Fruit fly (Drosophila melanogaster) whole organism, embryonic: ENCODE measurements around the gene Calr.
A peak's percentile ranks its signal among the peaks of the same experiment; 100 is the strongest.

Experiments used
- CG10543 ChIP-seq: fragments of 200-800 bp; sonication (Bioruptor generic); optimal IDR thresholded peaks from 3 replicates; lab custom pipeline; 2017; ENCODE audit warnings: missing biosample characterization, mild to moderate bottlenecking, missing genetic modification characterization, moderate library complexity
- CG10979 ChIP-seq: fragments of 200-800 bp; sonication (Bioruptor generic); optimal IDR thresholded peaks from 2 replicates; lab custom pipeline; 2018; ENCODE audit warnings: missing biosample characterization, mild to moderate bottlenecking, missing genetic modification characterization, moderate library complexity
- CG11504 ChIP-seq: fragments of 200-800 bp; sonication (Bioruptor generic); optimal IDR thresholded peaks from 3 replicates; lab custom pipeline; 2019; ENCODE audit warnings: missing biosample characterization, mild to moderate bottlenecking, missing genetic modification characterization, moderate library complexity
- CG12236 ChIP-seq: fragments of 200-800 bp; sonication (Bioruptor generic); optimal IDR thresholded peaks from 2 replicates; lab custom pipeline; 2016; ENCODE audit warnings: missing biosample characterization, missing genetic modification characterization
- CG12769 ChIP-seq: fragments of 200-800 bp; sonication (Bioruptor generic); optimal IDR thresholded peaks from 2 replicates; lab custom pipeline; 2019; ENCODE audit warnings: missing biosample characterization, mild to moderate bottlenecking, missing genetic modification characterization, moderate library complexity
- CG14441 ChIP-seq: fragments of 200-800 bp; sonication (Bioruptor generic); IDR thresholded peaks from 2 replicates; pipeline ENCODE4 v1.3.6; 2022; ENCODE audit warnings: missing biosample characterization, missing genetic modification characterization
- CG14860 ChIP-seq: fragments of 200-800 bp; sonication (Bioruptor generic); IDR thresholded peaks from 3 replicates; pipeline ENCODE4 v1.3.6; 2022; ENCODE audit warnings: missing biosample characterization, missing genetic modification characterization; ENCODE audit not compliant: partially characterized antibody
- CG17912 ChIP-seq: fragments of 200-800 bp; sonication (Bioruptor generic); optimal IDR thresholded peaks from 2 replicates; lab custom pipeline; 2018; ENCODE audit warnings: missing biosample characterization, mild to moderate bottlenecking, missing genetic modification characterization
- CG2129 ChIP-seq: fragments of 200-800 bp; sonication (Bioruptor generic); IDR thresholded peaks from 2 replicates; pipeline ENCODE4 v1.3.6; 2022; ENCODE audit warnings: missing biosample characterization, missing genetic modification characterization; ENCODE audit not compliant: partially characterized antibody
- CG34422 ChIP-seq: fragments of 200-800 bp; sonication (Bioruptor generic); IDR thresholded peaks from 3 replicates; pipeline ENCODE4 v1.3.6; 2022; ENCODE audit warnings: missing biosample characterization, missing genetic modification characterization
- CG4282 ChIP-seq: fragments of 200-800 bp; sonication (Bioruptor generic); optimal IDR thresholded peaks from 2 replicates; lab custom pipeline; 2016; ENCODE audit warnings: missing biosample characterization, missing genetic modification characterization
- CG43689 ChIP-seq: fragments of 200-800 bp; sonication (Bioruptor generic); IDR thresholded peaks from 2 replicates; pipeline ENCODE4 v1.3.6; 2022; ENCODE audit warnings: missing biosample characterization, missing genetic modification characterization
- CG4617 ChIP-seq: fragments of 200-800 bp; sonication (Bioruptor generic); optimal IDR thresholded peaks from 3 replicates; lab custom pipeline; 2016; ENCODE audit warnings: missing biosample characterization, missing genetic modification characterization, borderline replicate concordance
- CG6175 ChIP-seq: fragments of 200-800 bp; sonication (Bioruptor generic); IDR thresholded peaks from 3 replicates; pipeline ENCODE4 v1.3.6; 2022; ENCODE audit warnings: missing biosample characterization, missing genetic modification characterization
- CG8089 ChIP-seq: fragments of 200-800 bp; sonication (Bioruptor generic); optimal IDR thresholded peaks from 3 replicates; lab custom pipeline; 2016; ENCODE audit warnings: missing biosample characterization, missing genetic modification characterization
- CG8290 ChIP-seq, 3 experiments: fragments of 200-800 bp; sonication (Bioruptor generic); optimal IDR thresholded peaks; 2 replicates each; lab custom pipeline; 2016 to 2019; ENCODE audit warnings: missing biosample characterization in 3 of 3, missing genetic modification characterization in 3 of 3, mild to moderate bottlenecking in 2 of 3, moderate library complexity in 1 of 3
- CG8765 ChIP-seq: fragments of 200-800 bp; sonication (Bioruptor generic); IDR thresholded peaks from 2 replicates; pipeline ENCODE4 v1.3.6; 2022; ENCODE audit warnings: missing biosample characterization, missing genetic modification characterization
- CG9727 ChIP-seq: fragments of 200-800 bp; sonication (Bioruptor generic); optimal IDR thresholded peaks from 3 replicates; lab custom pipeline; 2017; ENCODE audit warnings: missing biosample characterization, mild to moderate bottlenecking, missing genetic modification characterization
- H2.0 ChIP-seq: fragments of 200-800 bp; sonication (Bioruptor generic); IDR thresholded peaks from 2 replicates; pipeline ENCODE4 v1.3.6; 2022; ENCODE audit warnings: missing biosample characterization, missing genetic modification characterization
- HLH4C ChIP-seq: fragments of 200-800 bp; sonication (Bioruptor generic); IDR thresholded peaks from 3 replicates; pipeline ENCODE4 v1.3.6; 2022; ENCODE audit warnings: missing biosample characterization, missing genetic modification characterization; ENCODE audit not compliant: partially characterized antibody
- HmgZ ChIP-seq: fragments of 200-800 bp; sonication (Bioruptor generic); optimal IDR thresholded peaks from 2 replicates; lab custom pipeline; 2018; ENCODE audit warnings: missing biosample characterization, mild to moderate bottlenecking, missing genetic modification characterization
- Lhr ChIP-seq: fragments of 200-800 bp; sonication (Bioruptor generic); optimal IDR thresholded peaks from 3 replicates; lab custom pipeline; 2017; ENCODE audit warnings: mild to moderate bottlenecking, missing biosample characterization, missing genetic modification reagents, missing genetic modification characterization
- MESR4 ChIP-seq: fragments of 200-800 bp; sonication (Bioruptor generic); optimal IDR thresholded peaks from 2 replicates; lab custom pipeline; 2018; ENCODE audit warnings: missing biosample characterization, mild to moderate bottlenecking, missing genetic modification characterization, moderate library complexity
- Mrtf ChIP-seq: fragments of 200-800 bp; sonication (Bioruptor generic); IDR thresholded peaks from 3 replicates; pipeline ENCODE4 v1.3.6; 2022; ENCODE audit warnings: missing biosample characterization, missing genetic modification characterization
- Nf-YB ChIP-seq: fragments of 200-800 bp; sonication (Bioruptor generic); optimal IDR thresholded peaks from 3 replicates; lab custom pipeline; 2019; ENCODE audit warnings: missing biosample characterization, mild to moderate bottlenecking, missing genetic modification characterization, moderate library complexity
- Opbp ChIP-seq: fragments of 200-800 bp; sonication (Bioruptor generic); IDR thresholded peaks from 3 replicates; pipeline ENCODE4 v1.3.6; 2022; ENCODE audit warnings: missing biosample characterization, missing genetic modification characterization; ENCODE audit not compliant: partially characterized antibody
- Sox102F ChIP-seq: fragments of 200-800 bp; sonication (Bioruptor generic); optimal IDR thresholded peaks from 2 replicates; lab custom pipeline; 2018; ENCODE audit warnings: missing biosample characterization, mild to moderate bottlenecking, missing genetic modification characterization, moderate library complexity
- ara ChIP-seq: fragments of 200-800 bp; sonication (Bioruptor generic); IDR thresholded peaks from 2 replicates; pipeline ENCODE4 v1.3.6; 2022; ENCODE audit warnings: missing biosample characterization, missing genetic modification characterization
- az2 ChIP-seq: fragments of 200-800 bp; sonication (Bioruptor generic); optimal IDR thresholded peaks from 3 replicates; lab custom pipeline; 2016; ENCODE audit warnings: missing biosample characterization, missing genetic modification characterization
- bbx ChIP-seq: fragments of 200-800 bp; sonication (Bioruptor generic); IDR thresholded peaks from 2 replicates; pipeline ENCODE4 v1.3.6; 2022; ENCODE audit warnings: missing biosample characterization, missing genetic modification characterization; ENCODE audit not compliant: partially characterized antibody
- bsh ChIP-seq, 2 experiments: fragments of 200-800 bp; sonication (Bioruptor generic); optimal IDR thresholded peaks; 2 replicates each; lab custom pipeline; 2017 to 2018; ENCODE audit warnings: mild to moderate bottlenecking in 2 of 2, missing biosample characterization in 2 of 2, missing genetic modification characterization in 2 of 2, moderate library complexity in 1 of 2
- cato ChIP-seq: fragments of 200-800 bp; sonication (Bioruptor generic); optimal IDR thresholded peaks from 2 replicates; lab custom pipeline; 2016; ENCODE audit warnings: missing biosample characterization, missing genetic modification characterization, borderline replicate concordance
- cg ChIP-seq: fragments of 200-800 bp; sonication (Bioruptor generic); optimal IDR thresholded peaks from 3 replicates; lab custom pipeline; 2019; ENCODE audit warnings: missing biosample characterization, mild to moderate bottlenecking, missing genetic modification characterization, moderate library complexity
- crp ChIP-seq, 2 experiments: fragments of 200-800 bp; sonication (Bioruptor generic); optimal IDR thresholded peaks; 2 replicates in 1 of 2; 3 replicates in 1 of 2; lab custom pipeline; 2017; ENCODE audit warnings: missing biosample characterization in 2 of 2, missing genetic modification characterization in 2 of 2, mild to moderate bottlenecking in 1 of 2, moderate library complexity in 1 of 2
- dati ChIP-seq: fragments of 200-800 bp; sonication (Bioruptor generic); IDR thresholded peaks from 2 replicates; pipeline ENCODE4 v1.3.6; 2022; ENCODE audit warnings: missing biosample characterization, missing genetic modification characterization
- emc ChIP-seq: fragments of 200-800 bp; sonication (Bioruptor generic); optimal IDR thresholded peaks from 2 replicates; lab custom pipeline; 2016; ENCODE audit warnings: missing biosample characterization, missing genetic modification characterization
- inv ChIP-seq: fragments of 200-800 bp; sonication (Bioruptor generic); IDR thresholded peaks from 2 replicates; pipeline ENCODE4 v1.3.6; 2022; ENCODE audit warnings: missing biosample characterization, missing genetic modification characterization; ENCODE audit not compliant: partially characterized antibody
- knrl ChIP-seq: fragments of 200-800 bp; sonication (Bioruptor generic); IDR thresholded peaks from 3 replicates; pipeline ENCODE4 v1.3.6; 2022; ENCODE audit warnings: missing biosample characterization, missing genetic modification characterization; ENCODE audit not compliant: partially characterized antibody
- lola ChIP-seq, 3 experiments: fragments of >200 bp in 2 of 3; fragments of 200-800 bp in 1 of 3; sonication (Bioruptor generic) in 1 of 3; optimal IDR thresholded peaks; 2 replicates each; lab custom pipeline; 2017 to 2019; ENCODE audit warnings: missing biosample characterization in 3 of 3, missing genetic modification characterization in 3 of 3, mild to moderate bottlenecking in 1 of 3, moderate library complexity in 1 of 3
- onecut ChIP-seq: fragments of 200-800 bp; sonication (Bioruptor generic); IDR thresholded peaks from 2 replicates; pipeline ENCODE4 v1.3.6; 2022; ENCODE audit warnings: missing biosample characterization, missing genetic modification characterization
- p53 ChIP-seq: fragments of 200-800 bp; sonication (Bioruptor generic); optimal IDR thresholded peaks from 2 replicates; lab custom pipeline; 2016; ENCODE audit warnings: missing biosample characterization, missing genetic modification characterization
- peb ChIP-seq: fragments of 200-800 bp; sonication (Bioruptor generic); IDR thresholded peaks from 2 replicates; pipeline ENCODE4 v1.3.6; 2022; ENCODE audit warnings: missing biosample characterization, missing genetic modification characterization
- row ChIP-seq: fragments of 200-800 bp; sonication (Bioruptor generic); IDR thresholded peaks from 3 replicates; pipeline ENCODE4 v1.3.6; 2022; ENCODE audit warnings: missing biosample characterization, missing genetic modification characterization
- ssp ChIP-seq: fragments of 200-800 bp; sonication (Bioruptor generic); IDR thresholded peaks from 2 replicates; pipeline ENCODE4 v1.3.6; 2022; ENCODE audit warnings: missing biosample characterization, missing genetic modification characterization
- tna ChIP-seq: fragments of 200-800 bp; sonication (Bioruptor generic); IDR thresholded peaks from 2 replicates; pipeline ENCODE4 v1.3.6; 2022; ENCODE audit warnings: missing biosample characterization, missing genetic modification characterization; ENCODE audit not compliant: partially characterized antibody
- toy ChIP-seq: fragments of 200-800 bp; sonication (Bioruptor generic); IDR thresholded peaks from 2 replicates; pipeline ENCODE4 v1.3.6; 2022; ENCODE audit warnings: missing biosample characterization, missing genetic modification characterization
- vnd ChIP-seq: fragments of 200-800 bp; sonication (Bioruptor generic); IDR thresholded peaks from 3 replicates; pipeline ENCODE4 v1.3.6; 2022; ENCODE audit warnings: missing biosample characterization, missing genetic modification characterization; ENCODE audit not compliant: partially characterized antibody
- wek ChIP-seq: fragments of 200-800 bp; sonication (Bioruptor generic); optimal IDR thresholded peaks from 3 replicates; lab custom pipeline; 2018; ENCODE audit warnings: missing biosample characterization, mild to moderate bottlenecking, missing genetic modification characterization, moderate library complexity
- zfh2 ChIP-seq: fragments of 200-800 bp; sonication (Bioruptor generic); optimal IDR thresholded peaks from 2 replicates; lab custom pipeline; 2016; ENCODE audit warnings: missing biosample characterization, missing genetic modification characterization

Gene Calr

DNA sequence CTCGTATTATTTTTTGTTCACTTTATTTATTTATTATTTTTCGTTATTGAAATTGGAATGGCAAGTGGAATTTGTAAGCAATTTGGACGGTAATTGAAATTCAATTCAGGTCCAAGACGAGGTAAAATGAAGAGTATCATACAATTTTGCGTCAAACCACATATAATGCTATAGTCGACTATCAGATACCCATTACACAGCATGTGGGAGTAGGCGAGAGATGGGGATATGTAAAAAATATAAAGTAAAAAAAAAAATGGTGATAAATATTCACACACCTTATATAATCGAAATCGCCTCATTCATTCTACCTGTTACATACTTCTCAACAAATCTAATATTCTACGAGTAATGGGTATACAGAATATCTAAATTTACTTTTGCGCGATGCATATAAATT lies 18.4 kb downstream of the Calr start (continued):
- TF ChIP-seq tna (peak; percentile 75), cato (no peak), toy (no peak), cg (GFP tag; lab: Kevin White, UChicago) (no peak), MESR4 (GFP tag; lab: Kevin White, UChicago) (no peak), ssp (GFP tag; lab: Robert Waterston, UW) (no peak), CG14860 (GFP tag; lab: Robert Waterston, UW) (peak; percentile 80), bsh (GFP tag; optimal IDR thresholded peaks at IDR 0.05; lab: Kevin White, UChicago) (peak in 1 of 2 experiments; percentile 4), lola (GFP tag; optimal IDR thresholded peaks at IDR 0.05; lab: Kevin White, UChicago) (no peak), dati (GFP tag; lab: Robert Waterston, UW) (no peak), bbx (peak; percentile 33; the same call in 1 of the 2 replicates), Lhr (no peak), CG2129 (GFP tag; lab: Robert Waterston, UW) (no peak), row (GFP tag; lab: Robert Waterston, UW) (peak; percentile 40; the same call in 2 of the 3 replicates), Mrtf (GFP tag; lab: Robert Waterston, UW) (no peak), CG10979 (no peak), peb (GFP tag; lab: Robert Waterston, UW) (no peak), Opbp (GFP tag; lab: Robert Waterston, UW) (no peak), CG4282 (GFP tag; lab: Kevin White, UChicago) (no peak), CG14441 (no peak), HmgZ (tag; lab: Kevin White, UChicago) (no peak), CG8290 (GFP tag; optimal IDR thresholded peaks at IDR 0.05; lab: Kevin White, UChicago) (no peak), CG8290 (tag; optimal IDR thresholded peaks at IDR 0.05; lab: Kevin White, UChicago) (no peak), CG9727 (no peak), az2 (GFP tag; lab: Kevin White, UChicago) (no peak), inv (GFP tag; lab: Robert Waterston, UW) (peak; percentile 13; the same call in 1 of the 2 replicates), p53 (GFP tag; lab: Kevin White, UChicago) (no peak), ara (GFP tag; lab: Robert Waterston, UW) (no peak), Nf-YB (GFP tag; lab: Kevin White, UChicago) (no peak), zfh2 (GFP tag; lab: Kevin White, UChicago) (no peak), CG34422 (GFP tag; lab: Robert Waterston, UW) (no peak), HLH4C (GFP tag; lab: Robert Waterston, UW) (peak; percentile 87), H2.0 (GFP tag; lab: Robert Waterston, UW) (no peak), Sox102F (GFP tag; lab: Kevin White, UChicago) (peak; percentile 31), CG11504 (tag; lab: Kevin White, UChicago) (peak; percentile 17), knrl (GFP tag; lab: Robert Waterston, UW) (no peak), CG8089 (GFP tag; lab: Kevin White, UChicago) (no peak), CG12236 (GFP tag; lab: Kevin White, UChicago) (no peak), crp (GFP tag; optimal IDR thresholded peaks at IDR 0.05; lab: Kevin White, UChicago) (no peak), emc (no peak), CG12769 (tag; lab: Kevin White, UChicago) (peak; percentile 1), CG43689 (GFP tag; lab: Robert Waterston, UW) (no peak), onecut (GFP tag; lab: Robert Waterston, UW) (no peak), CG8765 (GFP tag; lab: Robert Waterston, UW) (no peak), wek (no peak), CG10543 (GFP tag; lab: Kevin White, UChicago) (no peak), CG4617 (GFP tag; lab: Kevin White, UChicago) (no peak), vnd (GFP tag; lab: Robert Waterston, UW) (peak; percentile 68), CG17912 (GFP tag; lab: Kevin White, UChicago) (no peak), CG6175 (no peak)
